Worm (Caenorhabditis elegans): Measurements from ENCODE around the gene F49H6.15.

DNA sequence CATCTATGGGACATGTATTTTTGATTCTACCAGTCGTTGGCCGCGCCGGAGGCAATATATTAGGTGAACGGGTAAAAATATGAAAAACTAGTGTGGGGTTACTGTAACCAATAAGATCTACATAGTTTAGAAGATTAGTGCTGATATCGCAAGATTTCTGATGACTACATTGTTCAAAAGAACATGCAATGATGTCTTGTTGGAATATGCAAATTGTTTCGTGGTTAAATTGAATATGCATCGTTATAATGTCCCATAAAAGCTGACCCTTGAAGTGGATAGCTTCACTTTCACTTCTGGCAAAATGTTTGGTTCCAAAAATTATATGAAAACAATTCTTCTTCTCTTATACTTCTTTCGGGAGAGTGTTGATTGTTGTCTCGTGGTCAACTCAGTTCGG is 18.3 kb upstream of the F49H6.15 start, which contains the start of gene F28B1.2:
- TF ChIP-seq nhr-129 (tag; optimal IDR thresholded peaks at IDR 0.05) (no peak), sem-4 (tag; optimal IDR thresholded peaks at IDR 0.05) (no peak), unc-55 (GFP tag; optimal IDR thresholded peaks at IDR 0.05) (no peak), nhr-77 (tag; optimal IDR thresholded peaks at IDR 0.05) (no peak), elt-1 (tag; optimal IDR thresholded peaks at IDR 0.05) (no peak), lin-13 (GFP tag; optimal IDR thresholded peaks at IDR 0.05) (no peak), zag-1 (tag; optimal IDR thresholded peaks at IDR 0.05) (no peak), skn-1 (tag; optimal IDR thresholded peaks at IDR 0.05) (no peak), unc-39 (tag; optimal IDR thresholded peaks at IDR 0.05) (no peak), nhr-23 (tag; optimal IDR thresholded peaks at IDR 0.05) (no peak), lsy-2 (tag; optimal IDR thresholded peaks at IDR 0.05) (no peak)
